Worm (Caenorhabditis elegans): Measurements from ENCODE around the gene C40H5.2.

- no peak for TF ChIP-seq aly-2 (tag; optimal IDR thresholded peaks at IDR 0.05)
- no peak for TF ChIP-seq nhr-237 (tag; optimal IDR thresholded peaks at IDR 0.05)
- TF ChIP-seq unc-62 (GFP tag; optimal IDR thresholded peaks at IDR 0.05), result no peak
- no peak for TF ChIP-seq unc-55 (GFP tag; optimal IDR thresholded peaks at IDR 0.05)
Observed at ce11 chrX:11696696-11697095, 49.2 kb upstream of the C40H5.2 start, which contains the start of gene C44C10.12.

Data from whole organism, L2 larva.